Worm (Caenorhabditis elegans): ENCODE results near the gene ZK637.4.

ZK637.4 gene

ce11 chrIII:8937571-8937970, 44.0 kb downstream of the ZK637.4 start (continued):
- TF ChIP-seq lsl-1 (GFP tag; optimal IDR thresholded peaks at IDR 0.05), result peak; percentile 60
- TF ChIP-seq Y79H2A.3 (GFP tag; conservative IDR thresholded peaks at IDR 0.05), result 0 out of 2 replicates have a peak, but pooled peaks have one; percentile 55
- TF ChIP-seq pbrm-1 (GFP tag; IDR thresholded peaks at IDR 0.05), result peak; percentile 76; the same call in 1 of the 2 replicates
- peak in 1 of 3 experiments; percentile 61 for TF ChIP-seq lin-35 (GFP tag; optimal IDR thresholded peaks at IDR 0.05)
- TF ChIP-seq somi-1 (GFP tag; optimal IDR thresholded peaks at IDR 0.05), result peak; percentile 54
- TF ChIP-seq efl-1 (GFP tag; optimal IDR thresholded peaks at IDR 0.05), result peak; percentile 39
- TF ChIP-seq tbp1 (GFP tag; optimal IDR thresholded peaks at IDR 0.05), result peak; percentile 94
- peak; percentile 80 for TF ChIP-seq D2030.7 (GFP tag; IDR thresholded peaks at IDR 0.05)
- TF ChIP-seq ztf-25 (GFP tag; IDR thresholded peaks at IDR 0.05), result peak; percentile 84; the same call in 1 of the 2 replicates
- TF ChIP-seq lag-1 (GFP tag; IDR thresholded peaks at IDR 0.05), result no peak
- peak; percentile 73 for TF ChIP-seq F57A8.1 (GFP tag; optimal IDR thresholded peaks at IDR 0.05)
- TF ChIP-seq attf-6 (GFP tag; IDR thresholded peaks at IDR 0.05), result no peak
- TF ChIP-seq ets-4 (GFP tag; optimal IDR thresholded peaks at IDR 0.05), result peak; percentile 57
- TF ChIP-seq ztf-6 (GFP tag; IDR thresholded peaks at IDR 0.05), result no peak; the same call in 1 of the 2 replicates
- peak; percentile 70 for TF ChIP-seq T07F8.4 (tag; optimal IDR thresholded peaks at IDR 0.05)
- no peak for TF ChIP-seq F52B5.7 (tag; optimal IDR thresholded peaks at IDR 0.05)
- peak; percentile 72 for TF ChIP-seq snpc-1.3 (tag; optimal IDR thresholded peaks at IDR 0.05; ENCODE audit: insufficient read depth)
- 0 out of 2 replicates have a peak, but pooled peaks have one; percentile 23 for TF ChIP-seq C17E4.6 (GFP tag; IDR thresholded peaks at IDR 0.05)
- peak; percentile 70 for TF ChIP-seq hmg-1.2 (GFP tag; IDR thresholded peaks at IDR 0.05)
- no peak; the same call in 1 of the 2 replicates for TF ChIP-seq egrh-3 (GFP tag; IDR thresholded peaks at IDR 0.05)
- peak; percentile 35 for TF ChIP-seq tlf-1 (GFP tag; optimal IDR thresholded peaks at IDR 0.05)
- TF ChIP-seq ccch-3 (GFP tag; optimal IDR thresholded peaks at IDR 0.05), result no peak
- peak; percentile 57 for TF ChIP-seq ztf-22 (GFP tag; optimal IDR thresholded peaks at IDR 0.05)
- TF ChIP-seq attf-3 (GFP tag; conservative IDR thresholded peaks at IDR 0.05), result no peak
- TF ChIP-seq fkh-3 (tag; optimal IDR thresholded peaks at IDR 0.05), result peak; percentile 66
- TF ChIP-seq F33H1.4 (GFP tag; IDR thresholded peaks at IDR 0.05), result peak; percentile 61; the same call in 1 of the 2 replicates
- TF ChIP-seq lsy-27 (tag; optimal IDR thresholded peaks at IDR 0.05; ENCODE audit: borderline replicate concordance, insufficient read depth), result no peak
- no peak for TF ChIP-seq bed-2 (GFP tag; IDR thresholded peaks at IDR 0.05)
- TF ChIP-seq madf-8 (GFP tag; conservative IDR thresholded peaks at IDR 0.05), result 0 out of 2 replicates have a peak, but pooled peaks have one; percentile 24
- no peak for TF ChIP-seq aptf-3 (GFP tag; IDR thresholded peaks at IDR 0.05)
- TF ChIP-seq ztf-18 (tag; optimal IDR thresholded peaks at IDR 0.05), result peak; percentile 86
- no peak for TF ChIP-seq ama-1 (optimal IDR thresholded peaks at IDR 0.05)
- TF ChIP-seq ama-1 (GFP tag; optimal IDR thresholded peaks at IDR 0.05), result peak; percentile 58 to 64
- peak; percentile 36 for TF ChIP-seq F22D6.2 (tag; optimal IDR thresholded peaks at IDR 0.05)
- peak; percentile 76; the same call in 1 of the 2 replicates for TF ChIP-seq ekl-4 (GFP tag; IDR thresholded peaks at IDR 0.05)
- TF ChIP-seq F23B12.7 (tag; optimal IDR thresholded peaks at IDR 0.05; ENCODE audit: insufficient read depth), result peak; percentile 65
- peak; percentile 38 for TF ChIP-seq mes-4 (tag; optimal IDR thresholded peaks at IDR 0.05)
- peak; percentile 78 for TF ChIP-seq sptf-2 (GFP tag; optimal IDR thresholded peaks at IDR 0.05)
- TF ChIP-seq rec-8 (tag; optimal IDR thresholded peaks at IDR 0.05), result peak; percentile 63 to 87
- TF ChIP-seq nhr-27 (tag; optimal IDR thresholded peaks at IDR 0.05), result peak; percentile 27
- TF ChIP-seq atf-7 (tag; optimal IDR thresholded peaks at IDR 0.05), result no peak
- peak; percentile 85; the same call in 1 of the 2 replicates for TF ChIP-seq nhr-120 (GFP tag; IDR thresholded peaks at IDR 0.05)
- TF ChIP-seq cebp-1 (GFP tag; IDR thresholded peaks at IDR 0.05), result 0 out of 2 replicates have a peak, but pooled peaks have one; percentile 47
- no peak for TF ChIP-seq cebp-1 (tag; optimal IDR thresholded peaks at IDR 0.05)
- 0 out of 2 replicates have a peak, but pooled peaks have one; percentile 58 for TF ChIP-seq lir-1 (GFP tag; conservative IDR thresholded peaks at IDR 0.05)
- TF ChIP-seq bed-1 (GFP tag; IDR thresholded peaks at IDR 0.05), result 0 out of 2 replicates have a peak, but pooled peaks have one; percentile 73
- no peak for TF ChIP-seq hsf-1 (GFP tag; IDR thresholded peaks at IDR 0.05)
